Fruit fly (Drosophila melanogaster) whole organism, embryonic: ENCODE measurements around the gene Polr3E.
A peak's percentile ranks its signal among the peaks of the same experiment; 100 is the strongest.

Experiments used
- B-H2 ChIP-seq: fragments of 200-800 bp; sonication (Bioruptor generic); optimal IDR thresholded peaks from 2 replicates; lab custom pipeline; 2018; ENCODE audit warnings: missing biosample characterization, mild to moderate bottlenecking, missing genetic modification characterization
- Bdp1 ChIP-seq: fragments of 200-800 bp; sonication (Bioruptor generic); optimal IDR thresholded peaks from 3 replicates; lab custom pipeline; 2016; ENCODE audit warnings: missing biosample characterization, missing genetic modification characterization
- Bteb2 ChIP-seq: fragments of 200-800 bp; sonication (Bioruptor generic); optimal IDR thresholded peaks from 2 replicates; lab custom pipeline; 2016; ENCODE audit warnings: missing biosample characterization, missing genetic modification characterization
- CG1024 ChIP-seq: fragments of 200-800 bp; sonication (Bioruptor generic); IDR thresholded peaks from 2 replicates; pipeline ENCODE4 v1.3.6; 2022; ENCODE audit warnings: missing biosample characterization, missing genetic modification characterization
- CG10431 ChIP-seq: fragments of 200-800 bp; sonication (Bioruptor generic); optimal IDR thresholded peaks from 3 replicates; lab custom pipeline; 2018; ENCODE audit warnings: missing biosample characterization, mild to moderate bottlenecking, missing genetic modification characterization
- CG10959 ChIP-seq: fragments of 200-800 bp; sonication (Bioruptor generic); IDR thresholded peaks from 2 replicates; pipeline ENCODE4 v1.3.6; 2022; ENCODE audit warnings: missing biosample characterization, missing genetic modification characterization
- CG11560 ChIP-seq: fragments of 200-800 bp; sonication (Bioruptor generic); IDR thresholded peaks from 3 replicates; pipeline ENCODE4 v1.3.6; 2022; ENCODE audit warnings: missing biosample characterization, missing genetic modification characterization
- CG11695 ChIP-seq: fragments of 200-800 bp; sonication (Bioruptor generic); IDR thresholded peaks from 3 replicates; pipeline ENCODE4 v1.3.6; 2022; ENCODE audit warnings: missing biosample characterization, missing genetic modification characterization
- CG12391 ChIP-seq: fragments of 200-800 bp; sonication (Bioruptor generic); optimal IDR thresholded peaks from 3 replicates; lab custom pipeline; 2018; ENCODE audit warnings: missing biosample characterization, mild to moderate bottlenecking, missing genetic modification characterization, moderate library complexity
- CG14860 ChIP-seq: fragments of 200-800 bp; sonication (Bioruptor generic); IDR thresholded peaks from 3 replicates; pipeline ENCODE4 v1.3.6; 2022; ENCODE audit warnings: missing biosample characterization, missing genetic modification characterization; ENCODE audit not compliant: partially characterized antibody
- CG1647 ChIP-seq: fragments of 200-800 bp; sonication (Bioruptor generic); optimal IDR thresholded peaks from 3 replicates; lab custom pipeline; 2016; ENCODE audit warnings: missing biosample characterization, missing genetic modification characterization
- CG1792 ChIP-seq: fragments of 200-800 bp; sonication (Bioruptor generic); optimal IDR thresholded peaks from 2 replicates; lab custom pipeline; 2016; ENCODE audit warnings: missing biosample characterization, missing genetic modification characterization
- CG18262 ChIP-seq: fragments of 200-800 bp; optimal IDR thresholded peaks from 3 replicates; lab custom pipeline; 2019; ENCODE audit warnings: missing biosample characterization, mild to moderate bottlenecking, missing genetic modification characterization, moderate library complexity
- CG18764 ChIP-seq: fragments of 200-800 bp; sonication (Bioruptor generic); optimal IDR thresholded peaks from 3 replicates; lab custom pipeline; 2016; ENCODE audit warnings: missing biosample characterization, missing genetic modification characterization
- CG2889 ChIP-seq: fragments of 200-800 bp; sonication (Bioruptor generic); IDR thresholded peaks from 3 replicates; pipeline ENCODE4 v1.3.6; 2022; ENCODE audit warnings: missing biosample characterization, missing genetic modification characterization
- CG30403 ChIP-seq: fragments of 200-800 bp; sonication (Bioruptor generic); optimal IDR thresholded peaks from 3 replicates; lab custom pipeline; 2016; ENCODE audit warnings: missing biosample characterization, missing genetic modification characterization
- CG4854 ChIP-seq: fragments of 200-800 bp; sonication (Bioruptor generic); optimal IDR thresholded peaks from 2 replicates; lab custom pipeline; 2016; ENCODE audit warnings: missing biosample characterization, missing genetic modification characterization, inconsistent platforms
- CG7357 ChIP-seq: fragments of 200-800 bp; sonication (Bioruptor generic); IDR thresholded peaks from 3 replicates; pipeline ENCODE4 v1.3.6; 2022; ENCODE audit warnings: missing biosample characterization, missing genetic modification characterization
- CG7745 ChIP-seq: fragments of 200-800 bp; sonication (Bioruptor generic); optimal IDR thresholded peaks from 2 replicates; lab custom pipeline; 2018; ENCODE audit warnings: missing biosample characterization, mild to moderate bottlenecking, missing genetic modification characterization, moderate library complexity
- CG7928 ChIP-seq: fragments of 200-800 bp; sonication (Bioruptor generic); optimal IDR thresholded peaks from 2 replicates; lab custom pipeline; 2017; ENCODE audit warnings: missing biosample characterization, mild to moderate bottlenecking, missing genetic modification characterization
- CG8388 ChIP-seq: fragments of 200-800 bp; sonication (Bioruptor generic); optimal IDR thresholded peaks from 2 replicates; lab custom pipeline; 2019; ENCODE audit warnings: missing biosample characterization, mild to moderate bottlenecking, missing genetic modification characterization, moderate library complexity
- CG9215 ChIP-seq: fragments of 200-800 bp; sonication (Bioruptor generic); IDR thresholded peaks from 2 replicates; pipeline ENCODE4 v1.3.6; 2022; ENCODE audit warnings: missing biosample characterization, missing genetic modification characterization
- CG9876 ChIP-seq: fragments of 200-800 bp; sonication (Bioruptor generic); optimal IDR thresholded peaks from 2 replicates; lab custom pipeline; 2016; ENCODE audit warnings: missing biosample characterization, missing genetic modification characterization
- CHES-1-like ChIP-seq: fragments of 200-800 bp; sonication (Bioruptor generic); optimal IDR thresholded peaks from 2 replicates; lab custom pipeline; 2016; ENCODE audit warnings: missing biosample characterization, missing genetic modification characterization
- Lpt ChIP-seq: fragments of >200 bp; optimal IDR thresholded peaks from 2 replicates; lab custom pipeline; 2018; ENCODE audit warnings: missing biosample characterization, missing genetic modification characterization
- NFAT ChIP-seq: fragments of 200-800 bp; sonication (Bioruptor generic); IDR thresholded peaks from 2 replicates; pipeline ENCODE4 v1.3.6; 2022; ENCODE audit warnings: missing biosample characterization, missing genetic modification characterization
- Ptx1 ChIP-seq: fragments of 200-800 bp; sonication (Bioruptor generic); IDR thresholded peaks from 2 replicates; pipeline ENCODE4 v1.3.6; 2022; ENCODE audit warnings: missing biosample characterization, missing genetic modification characterization
- Sin3A ChIP-seq: fragments of >200 bp; optimal IDR thresholded peaks from 2 replicates; lab custom pipeline; 2018
- Sry-δ ChIP-seq: fragments of 200-800 bp; sonication (Bioruptor generic); optimal IDR thresholded peaks from 2 replicates; lab custom pipeline; 2016; ENCODE audit warnings: missing biosample characterization, missing genetic modification characterization
- Taf1 ChIP-seq: fragments of 200-800 bp; sonication (Bioruptor generic); IDR thresholded peaks from 2 replicates; pipeline ENCODE4 v1.3.6; 2022; ENCODE audit warnings: missing biosample characterization, missing genetic modification characterization
- Xbp1 ChIP-seq: fragments of 200-800 bp; sonication (Bioruptor generic); optimal IDR thresholded peaks from 3 replicates; lab custom pipeline; 2016; ENCODE audit warnings: missing biosample characterization, mild to moderate bottlenecking, missing genetic modification characterization
- amos ChIP-seq: fragments of 200-800 bp; sonication (Bioruptor generic); IDR thresholded peaks from 2 replicates; pipeline ENCODE4 v1.3.6; 2022; ENCODE audit warnings: missing biosample characterization, missing genetic modification characterization; ENCODE audit not compliant: partially characterized antibody
- bsh ChIP-seq, 2 experiments: fragments of 200-800 bp; sonication (Bioruptor generic); optimal IDR thresholded peaks; 2 replicates each; lab custom pipeline; 2017 to 2018; ENCODE audit warnings: mild to moderate bottlenecking in 2 of 2, missing biosample characterization in 2 of 2, missing genetic modification characterization in 2 of 2, moderate library complexity in 1 of 2
- chn ChIP-seq: fragments of 200-800 bp; sonication (Bioruptor generic); optimal IDR thresholded peaks from 2 replicates; lab custom pipeline; 2016; ENCODE audit warnings: missing biosample characterization, missing genetic modification characterization
- da ChIP-seq: fragments of 200-800 bp; sonication (Bioruptor generic); optimal IDR thresholded peaks from 2 replicates; lab custom pipeline; 2016; ENCODE audit warnings: missing biosample characterization, missing genetic modification characterization
- danr ChIP-seq: fragments of 200-800 bp; sonication (Bioruptor generic); IDR thresholded peaks from 2 replicates; pipeline ENCODE4 v1.3.6; 2022; ENCODE audit warnings: missing biosample characterization, missing genetic modification characterization
- dati ChIP-seq: fragments of 200-800 bp; sonication (Bioruptor generic); IDR thresholded peaks from 2 replicates; pipeline ENCODE4 v1.3.6; 2022; ENCODE audit warnings: missing biosample characterization, missing genetic modification characterization
- disco-r ChIP-seq: fragments of 200-800 bp; sonication (Bioruptor generic); optimal IDR thresholded peaks from 2 replicates; lab custom pipeline; 2016; ENCODE audit warnings: missing biosample characterization, missing genetic modification characterization
- dpn ChIP-seq, 2 experiments: fragments of 200-800 bp; sonication (Bioruptor generic); optimal IDR thresholded peaks; 3 replicates each; lab custom pipeline; 2016; ENCODE audit warnings: missing biosample characterization in 2 of 2, missing genetic modification characterization in 2 of 2
- gsb ChIP-seq: fragments of 200-800 bp; sonication (Bioruptor generic); IDR thresholded peaks from 2 replicates; pipeline ENCODE4 v1.3.6; 2022; ENCODE audit warnings: missing biosample characterization, missing genetic modification characterization
- hth ChIP-seq: fragments of >200 bp; optimal IDR thresholded peaks from 2 replicates; lab custom pipeline; 2017; ENCODE audit warnings: inconsistent platforms
- insv ChIP-seq, 2 experiments: fragments of 200-800 bp; sonication (Bioruptor generic); optimal IDR thresholded peaks; 3 replicates each; lab custom pipeline; 2016 to 2018; ENCODE audit warnings: missing biosample characterization in 2 of 2, missing genetic modification characterization in 2 of 2
- knrl ChIP-seq: fragments of 200-800 bp; sonication (Bioruptor generic); IDR thresholded peaks from 3 replicates; pipeline ENCODE4 v1.3.6; 2022; ENCODE audit warnings: missing biosample characterization, missing genetic modification characterization; ENCODE audit not compliant: partially characterized antibody
- mam ChIP-seq: fragments of 200-800 bp; sonication (Bioruptor generic); optimal IDR thresholded peaks from 3 replicates; lab custom pipeline; 2016; ENCODE audit warnings: missing biosample characterization, missing genetic modification characterization
- nmo ChIP-seq: fragments of 200-800 bp; sonication (Bioruptor generic); optimal IDR thresholded peaks from 2 replicates; lab custom pipeline; 2018; ENCODE audit warnings: missing biosample characterization, mild to moderate bottlenecking, missing genetic modification characterization, moderate library complexity
- odd ChIP-seq: fragments of 200-800 bp; sonication (Bioruptor generic); optimal IDR thresholded peaks from 2 replicates; lab custom pipeline; 2017; ENCODE audit warnings: missing biosample characterization, mild to moderate bottlenecking, missing genetic modification characterization
- pan ChIP-seq, 4 experiments: fragments of >200 bp in 3 of 4; fragments of 200-800 bp in 1 of 4; sonication (Bioruptor generic) in 1 of 4; optimal IDR thresholded peaks in 3 of 4; IDR thresholded peaks in 1 of 4; 2 replicates each; pipeline versions ENCODE4 v1.3.6 to Lab custom; 2017 to 2022; ENCODE audit warnings: missing biosample characterization in 2 of 4, missing genetic modification characterization in 2 of 4, mixed read lengths in 1 of 4
- sima ChIP-seq: fragments of 200-800 bp; sonication (Bioruptor generic); optimal IDR thresholded peaks from 2 replicates; lab custom pipeline; 2016; ENCODE audit warnings: missing biosample characterization, missing genetic modification characterization
- tin ChIP-seq: fragments of 200-800 bp; sonication (Bioruptor generic); optimal IDR thresholded peaks from 3 replicates; lab custom pipeline; 2016; ENCODE audit warnings: missing biosample characterization, missing genetic modification characterization

Gene Polr3E

dm6 chr3L:21031093-21031930 is at the start of gene Polr3E, which contains the start of gene CG10584 (continued):
- TF ChIP-seq amos (peak; percentile 36; the same call in 1 of the 2 replicates), disco-r (no peak), sima (no peak), dati (GFP tag; lab: Robert Waterston, UW) (peak; percentile 9; the same call in 1 of the 2 replicates), CG18262 (tag; lab: Kevin White, UChicago) (peak; percentile 98), mam (GFP tag; lab: Kevin White, UChicago) (peak; percentile 57), nmo (peak; percentile 97), Bteb2 (GFP tag; lab: Kevin White, UChicago) (peak; percentile 46), Lpt (no peak), CG4854 (GFP tag; lab: Kevin White, UChicago) (peak; percentile 27), B-H2 (GFP tag; lab: Kevin White, UChicago) (peak; percentile 92), bsh (GFP tag; optimal IDR thresholded peaks at IDR 0.05; lab: Kevin White, UChicago) (peak; percentile 86 to 89), chn (GFP tag; lab: Kevin White, UChicago) (peak; percentile 42), danr (GFP tag; lab: Robert Waterston, UW) (peak; percentile 73), odd (peak; percentile 98), CG7745 (tag; lab: Kevin White, UChicago) (peak; percentile 49), Bdp1 (peak; percentile 26), CG9876 (peak; percentile 34), CG2889 (GFP tag; lab: Robert Waterston, UW) (peak; percentile 68; the same call in 1 of the 3 replicates), Taf1 (GFP tag; lab: Robert Waterston, UW) (peak; percentile 76), CG30403 (GFP tag; lab: Kevin White, UChicago) (peak; percentile 94), CG12391 (peak; percentile 97), CG14860 (GFP tag; lab: Robert Waterston, UW) (no peak), CG7357 (GFP tag; lab: Robert Waterston, UW) (peak; percentile 73), Sin3A (no peak), da (GFP tag; lab: Kevin White, UChicago) (no peak), CG9215 (GFP tag; lab: Robert Waterston, UW) (peak; percentile 79), CG1647 (GFP tag; lab: Kevin White, UChicago) (peak; percentile 17), pan (optimal IDR thresholded peaks at IDR 0.05; lab: Kevin White, UChicago) (no peak), pan (GFP tag; optimal IDR thresholded peaks at IDR 0.05 in 1 of 2, IDR thresholded peaks at IDR 0.05 in 1 of 2) (peak in 1 of 2 experiments; percentile 79), CG10431 (GFP tag; lab: Kevin White, UChicago) (peak; percentile 90), CG8388 (GFP tag; lab: Kevin White, UChicago) (peak; percentile 92), CG7928 (GFP tag; lab: Kevin White, UChicago) (peak; percentile 64), CHES-1-like (peak; percentile 45), Ptx1 (peak; percentile 86), gsb (peak; percentile 81), tin (GFP tag; lab: Kevin White, UChicago) (peak; percentile 84), Sry-δ (no peak), CG1792 (no peak), dpn (GFP tag; optimal IDR thresholded peaks at IDR 0.05; lab: Kevin White, UChicago) (peak; percentile 56 to 90), Xbp1 (GFP tag; lab: Kevin White, UChicago) (peak; percentile 92), knrl (GFP tag; lab: Robert Waterston, UW) (peak; percentile 45), insv (GFP tag; optimal IDR thresholded peaks at IDR 0.05; lab: Kevin White, UChicago) (peak in 1 of 2 experiments; percentile 79), CG11695 (GFP tag; lab: Robert Waterston, UW) (peak; percentile 89), NFAT (GFP tag; lab: Robert Waterston, UW) (peak; percentile 61), CG18764 (peak; percentile 84), CG11560 (tag; lab: Robert Waterston, UW) (peak; percentile 51; the same call in 2 of the 3 replicates), hth (lab: Kevin White, UChicago) (no peak), CG10959 (peak; percentile 48; the same call in 1 of the 2 replicates), CG1024 (GFP tag; lab: Robert Waterston, UW) (no peak)
